Worm (Caenorhabditis elegans): ENCODE results near the gene Y32G9B.1.

The Y32G9B.1 gene

ce11 chrV:1868596-1869263, 38.9 kb upstream of the Y32G9B.1 start, which contains the start of gene knl-3 (continued):
- TF ChIP-seq efl-1 (GFP tag; optimal IDR thresholded peaks at IDR 0.05) = peak; percentile 96
- TF ChIP-seq sea-2 (GFP tag; IDR thresholded peaks at IDR 0.05) = no peak
- peak; percentile 79 for TF ChIP-seq B0019.2 (GFP tag; conservative IDR thresholded peaks at IDR 0.05)
- peak; percentile 79 for TF ChIP-seq F49E8.2 (tag; optimal IDR thresholded peaks at IDR 0.05; ENCODE audit: insufficient read depth)
- no peak for TF ChIP-seq cebp-2 (GFP tag; IDR thresholded peaks at IDR 0.05)
- TF ChIP-seq hrde-1 (tag; optimal IDR thresholded peaks at IDR 0.05; ENCODE audit: borderline replicate concordance) = peak; percentile 34
- peak; percentile 92 for TF ChIP-seq Y56A3A.18 (GFP tag; IDR thresholded peaks at IDR 0.05)
- TF ChIP-seq dpff-1 (tag; optimal IDR thresholded peaks at IDR 0.05) = no peak
- TF ChIP-seq Y53G8AR.9 (GFP tag; conservative IDR thresholded peaks at IDR 0.05) = peak; percentile 96
- peak; percentile 76 for TF ChIP-seq hmg-1.2 (GFP tag; IDR thresholded peaks at IDR 0.05)
- TF ChIP-seq bed-2 (GFP tag; IDR thresholded peaks at IDR 0.05) = 0 out of 2 replicates have a peak, but pooled peaks have one; percentile 47
- TF ChIP-seq athp-1 (tag; optimal IDR thresholded peaks at IDR 0.05) = peak; percentile 89
- TF ChIP-seq ztf-22 (GFP tag; optimal IDR thresholded peaks at IDR 0.05) = no peak
- TF ChIP-seq xnd-1 (tag; optimal IDR thresholded peaks at IDR 0.05) = peak; percentile 89
- TF ChIP-seq lin-54 (GFP tag; optimal IDR thresholded peaks at IDR 0.05) = peak; percentile 99
- TF ChIP-seq unc-62 (GFP tag; optimal IDR thresholded peaks at IDR 0.05) = no peak
- TF ChIP-seq mel-28 (tag; optimal IDR thresholded peaks at IDR 0.05; ENCODE audit: borderline replicate concordance) = peak; percentile 35
- TF ChIP-seq attf-5 (GFP tag; optimal IDR thresholded peaks at IDR 0.05) = peak; percentile 96
- TF ChIP-seq lsl-1 (GFP tag; optimal IDR thresholded peaks at IDR 0.05) = peak; percentile 85
- TF ChIP-seq rec-8 (tag; optimal IDR thresholded peaks at IDR 0.05) = no peak
- peak; percentile 87 for TF ChIP-seq hsf-1 (GFP tag; IDR thresholded peaks at IDR 0.05)
- no peak for TF ChIP-seq gei-17 (GFP tag; optimal IDR thresholded peaks at IDR 0.05)
- TF ChIP-seq ceh-40 (GFP tag; IDR thresholded peaks at IDR 0.05) = no peak
- no peak for TF ChIP-seq sdz-38 (tag; optimal IDR thresholded peaks at IDR 0.05)
- no peak for TF ChIP-seq ZK185.1 (tag; optimal IDR thresholded peaks at IDR 0.05; ENCODE audit: poor library complexity, severe bottlenecking)
- TF ChIP-seq attf-6 (GFP tag; IDR thresholded peaks at IDR 0.05) = peak; percentile 84
- no peak for TF ChIP-seq nhr-179 (tag; optimal IDR thresholded peaks at IDR 0.05)
- TF ChIP-seq F52B5.7 (tag; optimal IDR thresholded peaks at IDR 0.05) = no peak
- TF ChIP-seq nfyb-1 (GFP tag; IDR thresholded peaks at IDR 0.05) = peak; percentile 91
- peak; percentile 49; the same call in 1 of the 2 replicates for TF ChIP-seq zfh-2 (GFP tag; conservative IDR thresholded peaks at IDR 0.05)
- TF ChIP-seq hlh-26 (GFP tag; conservative IDR thresholded peaks at IDR 0.05) = no peak
- peak; percentile 79; the same call in 1 of the 2 replicates for TF ChIP-seq egl-44 (GFP tag; IDR thresholded peaks at IDR 0.05)
- TF ChIP-seq F10E7.11 (tag; optimal IDR thresholded peaks at IDR 0.05) = no peak
- TF ChIP-seq ceh-27 (GFP tag; optimal IDR thresholded peaks at IDR 0.05) = peak; percentile 78
- TF ChIP-seq T26A5.8 (tag; optimal IDR thresholded peaks at IDR 0.05) = no peak
- no peak for TF ChIP-seq ets-4 (GFP tag; optimal IDR thresholded peaks at IDR 0.05)

- TF ChIP-seq ztf-3 (GFP tag; optimal IDR thresholded peaks at IDR 0.05) (no peak), F37B4.10 (GFP tag; IDR thresholded peaks at IDR 0.05) (no peak), let-526 (GFP tag; IDR thresholded peaks at IDR 0.05) (no peak), let-607 (tag; optimal IDR thresholded peaks at IDR 0.05) (no peak), nhr-179 (tag; optimal IDR thresholded peaks at IDR 0.05) (no peak), tbp1 (GFP tag; optimal IDR thresholded peaks at IDR 0.05) (no peak), lin-54 (GFP tag; optimal IDR thresholded peaks at IDR 0.05) (no peak), hmg-20 (GFP tag; IDR thresholded peaks at IDR 0.05) (no peak), fkh-3 (tag; optimal IDR thresholded peaks at IDR 0.05) (no peak), unc-130 (GFP tag; optimal IDR thresholded peaks at IDR 0.05) (no peak), egl-44 (GFP tag; IDR thresholded peaks at IDR 0.05) (no peak), ceh-27 (GFP tag; optimal IDR thresholded peaks at IDR 0.05) (no peak)
These were observed 38.2 kb upstream of the Y32G9B.1 start for ce11 chrV:1868025-1868424.

Measured in whole organism, young adult.